Fruit fly (Drosophila melanogaster) whole organism, pupa: Measurements from ENCODE around the gene CG11902.

ENCODE experiments used
- CG10348 ChIP-seq: fragments of 200-800 bp; sonication (Bioruptor generic); IDR thresholded peaks from 2 replicates; pipeline ENCODE4 v1.3.6; 2022; ENCODE audit warnings: missing biosample characterization, missing genetic modification characterization
- CG12605 ChIP-seq: fragments of 200-800 bp; sonication (Bioruptor generic); IDR thresholded peaks from 2 replicates; pipeline ENCODE4 v1.3.6; 2022; ENCODE audit warnings: missing biosample characterization, missing genetic modification characterization
- CG13204 ChIP-seq: fragments of 200-800 bp; sonication (Bioruptor generic); optimal IDR thresholded peaks from 2 replicates; lab custom pipeline; 2018; ENCODE audit warnings: missing biosample characterization, mild to moderate bottlenecking, missing genetic modification characterization, moderate library complexity
- CG14655 ChIP-seq: fragments of 200-800 bp; sonication (Bioruptor generic); optimal IDR thresholded peaks from 3 replicates; lab custom pipeline; 2017; ENCODE audit warnings: mild to moderate bottlenecking, missing biosample characterization, missing genetic modification reagents, missing genetic modification characterization
- CG15710 ChIP-seq: fragments of 200-800 bp; sonication (Bioruptor generic); optimal IDR thresholded peaks from 2 replicates; lab custom pipeline; 2018; ENCODE audit warnings: missing biosample characterization, mild to moderate bottlenecking, missing genetic modification characterization, moderate library complexity
- CG17806 ChIP-seq: fragments of 200-800 bp; sonication (Bioruptor generic); optimal IDR thresholded peaks from 2 replicates; lab custom pipeline; 2018; ENCODE audit warnings: missing biosample characterization, mild to moderate bottlenecking, missing genetic modification characterization, moderate library complexity
- CG32121 ChIP-seq: fragments of 200-800 bp; sonication (Bioruptor generic); IDR thresholded peaks from 2 replicates; pipeline ENCODE4 v1.3.6; 2022; ENCODE audit warnings: missing biosample characterization, missing genetic modification characterization
- CG34367 ChIP-seq: fragments of 200-800 bp; sonication (Bioruptor generic); optimal IDR thresholded peaks from 2 replicates; lab custom pipeline; 2018; ENCODE audit warnings: missing biosample characterization, mild to moderate bottlenecking, missing genetic modification characterization
- CG4496 ChIP-seq: fragments of 200-800 bp; sonication (Bioruptor generic); IDR thresholded peaks from 3 replicates; pipeline ENCODE4 v1.3.6; 2022; ENCODE audit warnings: missing biosample characterization, missing genetic modification characterization
- CG8159 ChIP-seq: fragments of 200-800 bp; sonication (Bioruptor generic); optimal IDR thresholded peaks from 3 replicates; lab custom pipeline; 2018; ENCODE audit warnings: missing biosample characterization, mild to moderate bottlenecking, missing genetic modification characterization, moderate library complexity
- CG8301 ChIP-seq: fragments of 200-800 bp; sonication (Bioruptor generic); optimal IDR thresholded peaks from 2 replicates; lab custom pipeline; 2018; ENCODE audit warnings: missing biosample characterization, mild to moderate bottlenecking, missing genetic modification characterization
- CG9948 ChIP-seq: fragments of 200-800 bp; sonication (Bioruptor generic); optimal IDR thresholded peaks from 2 replicates; lab custom pipeline; 2018; ENCODE audit warnings: missing biosample characterization, mild to moderate bottlenecking, missing genetic modification characterization, moderate library complexity
- D1 ChIP-seq: fragments of 200-800 bp; sonication (Bioruptor generic); optimal IDR thresholded peaks from 2 replicates; lab custom pipeline; 2018; ENCODE audit warnings: missing biosample characterization, mild to moderate bottlenecking, missing genetic modification characterization, moderate library complexity
- EcR ChIP-seq: fragments of 200-800 bp; sonication (Bioruptor generic); optimal IDR thresholded peaks from 3 replicates; lab custom pipeline; 2019; ENCODE audit warnings: missing biosample characterization, missing genetic modification characterization, mild to moderate bottlenecking, moderate library complexity, missing genetic modification reagents
- Ets98B ChIP-seq: fragments of 200-800 bp; sonication (Bioruptor generic); IDR thresholded peaks from 2 replicates; pipeline ENCODE4 v1.3.6; 2022; ENCODE audit warnings: missing biosample characterization, missing genetic modification characterization
- Pif1A ChIP-seq: fragments of 200-800 bp; sonication (Bioruptor generic); optimal IDR thresholded peaks from 3 replicates; lab custom pipeline; 2016; ENCODE audit warnings: missing biosample characterization, missing genetic modification characterization
- Pif1B ChIP-seq: fragments of 200-800 bp; sonication (Bioruptor generic); optimal IDR thresholded peaks from 3 replicates; lab custom pipeline; 2016; ENCODE audit warnings: missing biosample characterization, missing genetic modification characterization
- Snoo ChIP-seq: fragments of 200-800 bp; sonication (Bioruptor generic); optimal IDR thresholded peaks from 3 replicates; lab custom pipeline; 2017; ENCODE audit warnings: missing biosample characterization, mild to moderate bottlenecking, missing genetic modification characterization, inconsistent platforms
- fd96Ca ChIP-seq: fragments of 200-800 bp; sonication (Bioruptor generic); IDR thresholded peaks from 3 replicates; pipeline ENCODE4 v1.3.6; 2022; ENCODE audit warnings: missing biosample characterization, missing genetic modification characterization
- gl ChIP-seq: fragments of 200-800 bp; sonication (Bioruptor generic); optimal IDR thresholded peaks from 2 replicates; lab custom pipeline; 2018; ENCODE audit warnings: missing biosample characterization, mild to moderate bottlenecking, missing genetic modification characterization
- rn ChIP-seq: fragments of 200-800 bp; sonication (Bioruptor generic); IDR thresholded peaks from 2 replicates; pipeline ENCODE4 v1.3.6; 2022; ENCODE audit warnings: missing biosample characterization, missing genetic modification characterization

CG11902 gene

dm6 chr3R:25331103-25331502 is 4.0 kb upstream of the CG11902 start, which contains the start of gene CHKov2:
Gene CHKov2 (minus strand): TSS chr3R:25331203.
- no peak for TF ChIP-seq Pif1B (GFP tag; lab: Kevin White, UChicago)
- TF ChIP-seq rn (GFP tag; lab: Robert Waterston, UW) = no peak
- no peak for TF ChIP-seq CG10348
- no peak for TF ChIP-seq gl
- TF ChIP-seq CG9948 (tag; lab: Kevin White, UChicago) = no peak
- TF ChIP-seq Snoo (tag; lab: Kevin White, UChicago) = no peak

DNA sequence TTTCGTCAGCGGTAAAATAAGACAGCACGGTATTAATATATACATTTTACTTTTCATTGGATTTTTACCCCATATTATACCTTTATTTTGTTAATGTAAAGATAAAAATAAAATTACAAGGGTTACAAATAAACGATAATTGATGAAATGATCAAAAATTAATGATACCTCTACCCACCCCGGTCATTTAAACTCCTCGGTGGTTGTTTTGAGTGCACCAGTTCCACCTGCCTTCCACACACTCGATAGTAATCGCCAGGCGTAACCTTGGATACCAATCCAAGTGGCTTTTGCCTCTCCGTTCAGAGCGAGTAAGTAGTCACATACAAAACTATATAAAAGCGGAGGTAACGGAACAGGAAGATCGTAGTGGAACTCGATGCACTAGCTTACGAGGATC is 4.9 kb downstream of the CG11902 start, which contains the start of gene rha:
TSS of gene rha (plus strand) at position 301 of the 400 bp plus-strand sequence.
- TF ChIP-seq CG15710 (tag; lab: Kevin White, UChicago) = no peak
- TF ChIP-seq CG8159 (tag; lab: Kevin White, UChicago) = no peak
- TF ChIP-seq fd96Ca (GFP tag; lab: Robert Waterston, UW) = no peak
- TF ChIP-seq CG17806 (tag; lab: Kevin White, UChicago) = no peak
- TF ChIP-seq CG8301 = no peak
- no peak for TF ChIP-seq CG14655 (GFP tag; lab: Kevin White, UChicago)
- no peak for TF ChIP-seq gl

- no peak for TF ChIP-seq Pif1A (GFP tag; lab: Kevin White, UChicago)
- no peak for TF ChIP-seq CG15710 (tag; lab: Kevin White, UChicago)
- TF ChIP-seq gl = no peak
- TF ChIP-seq CG9948 (tag; lab: Kevin White, UChicago) = no peak
- no peak for TF ChIP-seq CG12605 (GFP tag; lab: Robert Waterston, UW)
- TF ChIP-seq Ets98B (GFP tag; lab: Robert Waterston, UW) = no peak
- no peak for TF ChIP-seq CG32121 (GFP tag; lab: Robert Waterston, UW)
- TF ChIP-seq D1 (tag; lab: Kevin White, UChicago) = no peak
- TF ChIP-seq, all 21 proteins: peak for 0
These were observed 11.8 kb downstream of the CG11902 start, which contains the start of gene tobi for dm6 chr3R:25346899-25347298. Gene tobi (minus strand): TSS chr3R:25346921.

- TF ChIP-seq CG10348 (no peak), CG17806 (tag; lab: Kevin White, UChicago) (no peak), gl (no peak), Snoo (tag; lab: Kevin White, UChicago) (no peak), CG9948 (tag; lab: Kevin White, UChicago) (no peak), Ets98B (GFP tag; lab: Robert Waterston, UW) (no peak), D1 (tag; lab: Kevin White, UChicago) (no peak), Pif1A (GFP tag; lab: Kevin White, UChicago) (no peak), EcR (no peak), CG4496 (GFP tag; lab: Robert Waterston, UW) (no peak), CG8159 (tag; lab: Kevin White, UChicago) (no peak), CG12605 (GFP tag; lab: Robert Waterston, UW) (no peak), CG14655 (GFP tag; lab: Kevin White, UChicago) (no peak), CG15710 (tag; lab: Kevin White, UChicago) (no peak)
- TF ChIP-seq, all 21 proteins: peak for 0
These were observed 22.9 kb downstream of the CG11902 start, which contains the start of gene ND-49L for dm6 chr3R:25357985-25358384. Gene ND-49L (plus strand): TSS chr3R:25358285.

- TF ChIP-seq CG34367 (tag; lab: Kevin White, UChicago) (no peak), Ets98B (GFP tag; lab: Robert Waterston, UW) (no peak), gl (no peak), Snoo (tag; lab: Kevin White, UChicago) (no peak), CG14655 (GFP tag; lab: Kevin White, UChicago) (no peak), CG17806 (tag; lab: Kevin White, UChicago) (no peak), CG15710 (tag; lab: Kevin White, UChicago) (no peak)
These were observed 47.6 kb downstream of the CG11902 start, which contains the start of gene alrm for dm6 chr3R:25382681-25383080. Gene alrm (minus strand): TSS chr3R:25382781.

DNA sequence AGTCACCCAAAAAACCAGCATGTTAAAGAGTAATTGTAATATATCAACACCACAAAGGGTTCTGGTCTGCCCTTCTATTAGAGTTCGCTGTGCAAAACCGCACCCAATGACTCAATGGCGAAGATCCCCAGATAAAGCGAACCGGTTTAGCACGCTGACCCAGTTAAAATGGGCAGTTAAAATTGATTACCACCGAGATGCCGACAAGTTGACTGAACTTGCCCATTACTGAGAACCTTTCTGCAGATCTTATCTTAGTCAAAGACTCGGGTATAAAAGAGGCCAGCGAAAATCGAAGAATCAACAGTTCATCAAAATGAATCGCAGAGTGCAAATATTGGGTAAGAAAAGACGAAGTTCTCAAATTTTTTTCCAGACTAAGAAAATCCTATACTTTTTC is 48.3 kb downstream of the CG11902 start, which contains the start of gene CG31437:
TSS of gene CG31437 (plus strand) at position 301 of the 400 bp plus-strand sequence.
- TF ChIP-seq CG8159 (tag; lab: Kevin White, UChicago) = no peak

DNA sequence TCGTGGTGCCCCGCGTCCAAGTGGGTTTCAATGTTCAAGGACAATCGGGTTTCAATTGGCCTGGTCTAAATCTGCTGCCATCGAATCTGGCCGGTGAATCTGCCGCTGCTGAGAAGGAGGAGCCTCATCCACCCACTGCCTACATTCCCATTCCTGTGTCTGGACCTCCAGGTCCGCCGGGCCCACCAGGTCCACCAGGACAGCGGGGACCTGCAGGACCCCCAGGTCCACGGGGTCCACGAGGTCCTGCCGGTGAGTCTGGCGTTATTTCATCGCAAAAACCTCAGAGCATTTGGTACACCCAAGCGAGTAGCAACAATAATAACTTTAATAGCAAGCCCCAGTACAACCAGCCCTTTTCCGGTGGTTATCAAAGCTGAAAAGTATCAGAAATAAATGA is 49.1 kb downstream of the CG11902 start:
- TF ChIP-seq Pif1B (GFP tag; lab: Kevin White, UChicago) (no peak), CG15710 (tag; lab: Kevin White, UChicago) (no peak), Pif1A (GFP tag; lab: Kevin White, UChicago) (no peak), CG13204 (GFP tag; lab: Kevin White, UChicago) (no peak), CG14655 (GFP tag; lab: Kevin White, UChicago) (no peak), fd96Ca (GFP tag; lab: Robert Waterston, UW) (no peak), CG32121 (GFP tag; lab: Robert Waterston, UW) (no peak), Ets98B (GFP tag; lab: Robert Waterston, UW) (no peak), rn (GFP tag; lab: Robert Waterston, UW) (no peak)
